Fruit fly (Drosophila melanogaster): ENCODE results near the gene Sec5.

- TF ChIP-seq CG6808 (GFP tag; optimal IDR thresholded peaks at IDR 0.05): no peak
- TF ChIP-seq CG6854 (GFP tag; optimal IDR thresholded peaks at IDR 0.05): no peak
- TF ChIP-seq Lpt (GFP tag; optimal IDR thresholded peaks at IDR 0.05): no peak
- TF ChIP-seq CG16779 (tag; optimal IDR thresholded peaks at IDR 0.05): no peak
- no peak for TF ChIP-seq vri (GFP tag; optimal IDR thresholded peaks at IDR 0.05)
- TF ChIP-seq Sox15 (GFP tag; optimal IDR thresholded peaks at IDR 0.05): no peak
- no peak for TF ChIP-seq Hr38 (GFP tag; optimal IDR thresholded peaks at IDR 0.05)
- no peak for TF ChIP-seq CG3032 (tag; optimal IDR thresholded peaks at IDR 0.05)
- TF ChIP-seq CG34406 (GFP tag; optimal IDR thresholded peaks at IDR 0.05): no peak
Observed at dm6 chr2L:3469869-3470268, 12.8 kb downstream of the Sec5 start, which contains the start of the genes Pif1 and CG31776.
